Worm (Caenorhabditis elegans): ENCODE results near the gene rfs-1.

DNA sequence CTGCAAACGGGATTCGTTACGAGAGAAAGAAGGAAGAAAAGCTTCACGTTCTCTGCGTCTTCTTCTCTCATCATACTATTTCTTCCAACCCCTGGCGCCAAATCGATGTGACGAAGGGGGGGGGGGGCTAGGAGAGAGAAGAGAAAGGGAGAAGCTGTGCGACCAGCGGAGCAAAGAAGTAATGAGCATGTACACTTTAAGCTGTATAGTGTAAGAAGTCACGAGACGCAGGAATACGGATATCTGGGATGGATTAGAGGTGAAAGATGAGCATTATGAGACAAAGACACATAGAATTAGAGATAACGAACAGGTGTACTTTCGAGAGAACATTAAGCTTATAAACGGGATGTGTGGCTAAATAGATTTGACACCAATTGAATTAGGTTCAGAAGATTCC, 24.5 kb upstream of the rfs-1 start:
- TF ChIP-seq hmbx-1 (tag; optimal IDR thresholded peaks at IDR 0.05) (no peak), ama-1 (optimal IDR thresholded peaks at IDR 0.05) (no peak), hnd-1 (tag; optimal IDR thresholded peaks at IDR 0.05) (no peak), sea-1 (GFP tag; conservative IDR thresholded peaks at IDR 0.05) (no peak)
